Worm (Caenorhabditis elegans) whole organism, late embryonic: ENCODE measurements around the gene npp-16.

Experiments
- ama-1 ChIP-seq: fragments of 150-350 bp; optimal IDR thresholded peaks from 2 replicates; lab custom pipeline; 2014
- ceh-30 ChIP-seq: fragments of 150-350 bp; optimal IDR thresholded peaks from 2 replicates; lab custom pipeline; 2014; ENCODE audit warnings: missing biosample characterization, missing genetic modification characterization
- ceh-9 ChIP-seq: sonication (generic microtip); optimal IDR thresholded peaks from 2 replicates; lab custom pipeline; 2016; ENCODE audit warnings: mild to moderate bottlenecking, missing genetic modification characterization, inconsistent platforms, missing compliant biosample characterization
- pha-2 ChIP-seq: sonication (generic microtip); optimal IDR thresholded peaks from 2 replicates; lab custom pipeline; 2017; ENCODE audit warnings: mild to moderate bottlenecking, missing genetic modification characterization, missing compliant biosample characterization
- pha-4 ChIP-seq: fragments of 150-350 bp; optimal IDR thresholded peaks from 2 replicates; lab custom pipeline; 2018; ENCODE audit warnings: missing biosample characterization, missing genetic modification reagents, missing genetic modification characterization
- unc-3 ChIP-seq, 2 experiments: fragments of 200-800 bp in 1 of 2; sonication (Bioruptor generic) in 1 of 2; sonication (generic microtip) in 1 of 2; conservative IDR thresholded peaks in 1 of 2; optimal IDR thresholded peaks in 1 of 2; 2 replicates each; pipeline versions ENCODE4 v1.3.6 to Lab custom; 2016 to 2022; ENCODE audit warnings: missing compliant biosample characterization in 2 of 2, missing genetic modification characterization in 2 of 2, missing genetic modification reagents in 1 of 2

ce11 chrIII:11908660-11909059 is 7.1 kb upstream of the npp-16 start, which contains the start of gene fbxb-24:
- no peak for TF ChIP-seq ama-1 (lab: Kevin White, UChicago)
- TF ChIP-seq ceh-30 (tag; lab: Kevin White, UChicago) = no peak
- no peak for TF ChIP-seq unc-3 (GFP tag; conservative IDR thresholded peaks at IDR 0.05; lab: Robert Waterston, UW)
- TF ChIP-seq unc-3 (tag; optimal IDR thresholded peaks at IDR 0.05; lab: Kevin White, UChicago) = no peak
- TF ChIP-seq ceh-9 (tag; lab: Kevin White, UChicago) = no peak
- no peak for TF ChIP-seq pha-4
- TF ChIP-seq pha-2 (tag; lab: Kevin White, UChicago) = no peak
